Worm (Caenorhabditis elegans): ENCODE measurements around the gene rgs-6.

ce11 chrX:5670829-5671228, 62.7 kb downstream of the rgs-6 start:
- TF ChIP-seq nhr-76 (tag; optimal IDR thresholded peaks at IDR 0.05) (no peak), F26F4.8 (GFP tag; conservative IDR thresholded peaks at IDR 0.05) (no peak)

Measured in whole organism, L4 larva.